Worm (Caenorhabditis elegans) whole organism, L4 larva: Measurements from ENCODE around the gene K12H6.9.

ENCODE experiments used
- F10B5.3 ChIP-seq: sonication (generic microtip); optimal IDR thresholded peaks from 2 replicates; lab custom pipeline; 2016; ENCODE audit warnings: mild to moderate bottlenecking, missing genetic modification characterization, missing compliant biosample characterization
- F37D6.2 ChIP-seq: sonication (generic microtip); optimal IDR thresholded peaks from 2 replicates; lab custom pipeline; 2016; ENCODE audit warnings: mild to moderate bottlenecking, missing genetic modification characterization, missing compliant biosample characterization
- F49E8.2 ChIP-seq: sonication (generic microtip); optimal IDR thresholded peaks from 2 replicates; lab custom pipeline; 2016; ENCODE audit warnings: missing compliant biosample characterization, mild to moderate bottlenecking, missing genetic modification characterization, borderline replicate concordance
- R02D3.7 ChIP-seq: fragments of 150-350 bp; sonication (generic microtip); optimal IDR thresholded peaks from 3 replicates; lab custom pipeline; 2014; ENCODE audit warnings: missing biosample characterization, missing genetic modification characterization
- Y48G9A.11 ChIP-seq: fragments of 200-800 bp; sonication (Bioruptor generic); IDR thresholded peaks from 2 replicates; pipeline ENCODE4 v1.3.6; 2022; ENCODE audit warnings: missing genetic modification reagents, missing genetic modification characterization, missing compliant biosample characterization
- ZK337.2 ChIP-seq: fragments of 200-800 bp; sonication (Bioruptor generic); IDR thresholded peaks from 2 replicates; pipeline ENCODE4 v1.3.6; 2022; ENCODE audit warnings: missing genetic modification reagents, missing genetic modification characterization, missing compliant biosample characterization
- aha-1 ChIP-seq: fragments of 150-350 bp; peaks from one replicate; lab custom pipeline; 2014; ENCODE audit warnings: missing biosample characterization, missing genetic modification characterization
- ama-1 ChIP-seq: fragments of 150-350 bp; optimal IDR thresholded peaks from 2 replicates; lab custom pipeline; 2014; ENCODE audit warnings: inconsistent platforms, mixed read lengths
- arid-1 ChIP-seq: fragments of 200-800 bp; sonication (Bioruptor generic); conservative IDR thresholded peaks from 2 replicates; pipeline ENCODE4 v1.3.6; 2022; ENCODE audit warnings: missing genetic modification reagents, missing genetic modification characterization, missing compliant biosample characterization
- attf-4 ChIP-seq: sonication (generic microtip); optimal IDR thresholded peaks from 3 replicates; lab custom pipeline; 2017; ENCODE audit warnings: missing biosample characterization, missing genetic modification characterization
- ceh-20 ChIP-seq: fragments of 200-800 bp; sonication (Bioruptor generic); IDR thresholded peaks from 2 replicates; pipeline ENCODE4 v1.3.6; 2022; ENCODE audit warnings: missing genetic modification reagents, missing genetic modification characterization, missing compliant biosample characterization
- ceh-28 ChIP-seq: fragments of 150-350 bp; optimal IDR thresholded peaks from 2 replicates; lab custom pipeline; 2014; ENCODE audit warnings: missing biosample characterization, missing genetic modification reagents, missing genetic modification characterization
- ceh-62 ChIP-seq: sonication (generic microtip); optimal IDR thresholded peaks from 2 replicates; lab custom pipeline; 2017; ENCODE audit warnings: missing biosample characterization, missing genetic modification characterization
- daf-16 ChIP-seq, 3 experiments: sonication (generic microtip); optimal IDR thresholded peaks; 2 replicates each; lab custom pipeline; 2016 to 2017; ENCODE audit warnings: missing genetic modification characterization in 3 of 3, missing genetic modification reagents in 3 of 3, mild to moderate bottlenecking in 2 of 3, missing compliant biosample characterization in 2 of 3, missing biosample characterization in 1 of 3, moderate library complexity in 1 of 3
- dmd-6 ChIP-seq: fragments of 200-800 bp; sonication (Bioruptor generic); IDR thresholded peaks from 2 replicates; pipeline ENCODE4 v1.3.6; 2022; ENCODE audit warnings: missing genetic modification reagents, missing genetic modification characterization, missing compliant biosample characterization
- egl-43 ChIP-seq: fragments of 200-800 bp; sonication (Bioruptor generic); IDR thresholded peaks from 2 replicates; pipeline ENCODE4 v1.3.6; 2022; ENCODE audit warnings: missing genetic modification reagents, missing genetic modification characterization, missing compliant biosample characterization
- fkh-10 ChIP-seq: fragments of 150-350 bp; optimal IDR thresholded peaks from 2 replicates; lab custom pipeline; 2014; ENCODE audit warnings: missing biosample characterization, missing genetic modification reagents, missing genetic modification characterization
- hif-1 ChIP-seq, 2 experiments: sonication (generic microtip); optimal IDR thresholded peaks; 2 replicates each; lab custom pipeline; 2016 to 2017; ENCODE audit warnings: missing compliant biosample characterization in 2 of 2, missing genetic modification characterization in 2 of 2, missing genetic modification reagents in 2 of 2, missing genotype in 2 of 2, mild to moderate bottlenecking in 1 of 2
- hlh-11 ChIP-seq: fragments of 200-800 bp; sonication (Bioruptor generic); optimal IDR thresholded peaks from 2 replicates; lab custom pipeline; 2018; ENCODE audit warnings: mild to moderate bottlenecking, missing genetic modification characterization, missing compliant biosample characterization
- hlh-30 ChIP-seq: sonication (generic microtip); optimal IDR thresholded peaks from 2 replicates; lab custom pipeline; 2017; ENCODE audit warnings: antibody characterized with exemption, mild to moderate bottlenecking, missing genetic modification characterization, missing compliant biosample characterization; ENCODE audit not compliant: insufficient read depth
- lin-29 ChIP-seq: fragments of 200-800 bp; sonication (Bioruptor generic); IDR thresholded peaks from 2 replicates; pipeline ENCODE4 v1.3.6; 2022; ENCODE audit warnings: missing genetic modification reagents, missing genetic modification characterization, missing compliant biosample characterization
- madf-9 ChIP-seq: fragments of 200-800 bp; sonication (Bioruptor generic); conservative IDR thresholded peaks from 2 replicates; pipeline ENCODE4 v1.3.6; 2022; ENCODE audit warnings: missing genetic modification reagents, missing genetic modification characterization, missing compliant biosample characterization
- mdt-29 ChIP-seq: fragments of 200-800 bp; sonication (Bioruptor generic); IDR thresholded peaks from 2 replicates; pipeline ENCODE4 v1.3.6; 2022; ENCODE audit warnings: missing genetic modification reagents, missing genetic modification characterization, missing compliant biosample characterization
- mep-1 ChIP-seq: fragments of 150-350 bp; sonication (generic microtip); optimal IDR thresholded peaks from 3 replicates; lab custom pipeline; 2014; ENCODE audit warnings: missing biosample characterization, missing genetic modification characterization
- mes-2 ChIP-seq: sonication (generic microtip); optimal IDR thresholded peaks from 2 replicates; lab custom pipeline; 2016; ENCODE audit warnings: missing genotype, mild to moderate bottlenecking, missing genetic modification characterization, missing compliant biosample characterization; ENCODE audit not compliant: poor library complexity, severe bottlenecking
- nhr-10 ChIP-seq: fragments of 150-350 bp; optimal IDR thresholded peaks from 2 replicates; lab custom pipeline; 2014; ENCODE audit warnings: missing biosample characterization, missing genetic modification characterization
- nhr-102 ChIP-seq: sonication (generic microtip); optimal IDR thresholded peaks from 2 replicates; lab custom pipeline; 2016; ENCODE audit warnings: mild to moderate bottlenecking, missing genetic modification characterization, moderate library complexity, missing compliant biosample characterization
- nhr-25 ChIP-seq: sonication (generic microtip); optimal IDR thresholded peaks from 2 replicates; lab custom pipeline; 2017; ENCODE audit warnings: missing genetic modification characterization, mild to moderate bottlenecking, missing compliant biosample characterization, antibody characterized with exemption, moderate library complexity, borderline replicate concordance; ENCODE audit not compliant: insufficient read depth
- nhr-28 ChIP-seq: fragments of 150-350 bp; optimal IDR thresholded peaks from 2 replicates; lab custom pipeline; 2014; ENCODE audit warnings: missing biosample characterization, missing genetic modification characterization
- nhr-41 ChIP-seq: fragments of 200-800 bp; sonication (Bioruptor generic); IDR thresholded peaks from 2 replicates; pipeline ENCODE4 v1.3.6; 2022; ENCODE audit warnings: missing genetic modification reagents, missing genetic modification characterization, missing compliant biosample characterization
- nhr-42 ChIP-seq: fragments of 200-800 bp; sonication (Bioruptor generic); IDR thresholded peaks from 2 replicates; pipeline ENCODE4 v1.3.6; 2022; ENCODE audit warnings: missing genetic modification characterization, missing compliant biosample characterization
- nhr-6 ChIP-seq: fragments of 150-350 bp; optimal IDR thresholded peaks from 2 replicates; lab custom pipeline; 2014; ENCODE audit warnings: missing biosample characterization, missing genetic modification characterization
- nhr-77 ChIP-seq: fragments of 150-350 bp; optimal IDR thresholded peaks from 2 replicates; lab custom pipeline; 2014; ENCODE audit warnings: missing biosample characterization, missing genetic modification characterization
- php-3 ChIP-seq: fragments of 200-800 bp; sonication (Bioruptor generic); IDR thresholded peaks from 2 replicates; pipeline ENCODE4 v1.3.6; 2022; ENCODE audit warnings: missing genetic modification reagents, missing genetic modification characterization, missing compliant biosample characterization
- pqm-1 ChIP-seq: sonication (generic microtip); optimal IDR thresholded peaks from 2 replicates; lab custom pipeline; 2017; ENCODE audit warnings: missing biosample characterization, missing genetic modification characterization
- skn-1 ChIP-seq: fragments of 150-350 bp; optimal IDR thresholded peaks from 2 replicates; lab custom pipeline; 2014; ENCODE audit warnings: missing biosample characterization, missing genetic modification characterization
- snpc-1.2 ChIP-seq: fragments of 200-800 bp; sonication (Bioruptor generic); IDR thresholded peaks from 2 replicates; pipeline ENCODE4 v1.3.6; 2022; ENCODE audit warnings: missing genetic modification reagents, missing genetic modification characterization, missing compliant biosample characterization
- tra-1 ChIP-seq: fragments of 200-800 bp; sonication (Bioruptor generic); IDR thresholded peaks from 2 replicates; pipeline ENCODE4 v1.3.6; 2022; ENCODE audit warnings: missing genetic modification reagents, missing genetic modification characterization, missing compliant biosample characterization
- unc-130 ChIP-seq: sonication (generic microtip); optimal IDR thresholded peaks from 2 replicates; lab custom pipeline; 2016; ENCODE audit warnings: missing genetic modification reagents, missing genetic modification characterization, missing compliant biosample characterization
- vab-7 ChIP-seq: fragments of 200-800 bp; sonication (Bioruptor generic); IDR thresholded peaks from 2 replicates; pipeline ENCODE4 v1.3.6; 2022; ENCODE audit warnings: missing genetic modification reagents, missing genetic modification characterization, missing compliant biosample characterization
- zag-1 ChIP-seq: fragments of 150-350 bp; optimal IDR thresholded peaks from 2 replicates; lab custom pipeline; 2014; ENCODE audit warnings: missing biosample characterization, missing genetic modification characterization
- zfp-2 ChIP-seq: sonication (generic microtip); optimal IDR thresholded peaks from 2 replicates; lab custom pipeline; 2016; ENCODE audit warnings: mild to moderate bottlenecking, missing genetic modification characterization, missing compliant biosample characterization

Gene K12H6.9

DNA sequence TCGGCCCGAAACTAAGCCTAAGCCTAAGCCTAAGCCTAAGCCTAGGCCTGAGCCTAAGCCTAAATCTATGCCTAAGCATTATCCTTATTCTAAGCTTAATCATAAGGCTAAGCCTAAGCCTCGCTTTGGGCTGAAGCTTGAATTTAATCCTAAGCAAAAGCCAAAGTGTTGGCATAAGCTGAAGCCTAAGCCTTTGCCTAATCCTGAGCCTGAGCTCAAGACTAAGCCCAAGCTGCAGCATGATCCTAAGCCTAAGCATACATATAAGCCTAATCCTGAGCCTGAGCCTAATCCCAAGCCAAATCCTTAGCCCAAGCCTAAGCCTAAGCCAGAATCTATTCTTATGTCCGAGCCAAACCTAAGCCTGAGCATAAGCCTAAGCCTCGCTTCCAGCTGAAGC is 22.3 kb downstream of the K12H6.9 start:
- no peak for TF ChIP-seq nhr-41 (GFP tag; lab: Robert Waterston, UW)
- no peak for TF ChIP-seq aha-1 (tag; lab: Kevin White, UChicago)
- TF ChIP-seq F49E8.2 (tag; lab: Kevin White, UChicago) = no peak
- no peak for TF ChIP-seq mes-2
- no peak for TF ChIP-seq mep-1 (tag; lab: Kevin White, UChicago)
- TF ChIP-seq egl-43 = no peak
- TF ChIP-seq php-3 (GFP tag; lab: Robert Waterston, UW) = no peak
- TF ChIP-seq nhr-77 (tag; lab: Kevin White, UChicago) = no peak
- no peak for TF ChIP-seq F37D6.2 (tag; lab: Kevin White, UChicago)
- TF ChIP-seq F10B5.3 (tag; lab: Kevin White, UChicago) = no peak
- TF ChIP-seq Y48G9A.11 (GFP tag; lab: Robert Waterston, UW) = no peak
- TF ChIP-seq mdt-29 (GFP tag; lab: Robert Waterston, UW) = no peak
- TF ChIP-seq ZK337.2 (GFP tag; lab: Robert Waterston, UW) = no peak
- no peak for TF ChIP-seq pqm-1

DNA sequence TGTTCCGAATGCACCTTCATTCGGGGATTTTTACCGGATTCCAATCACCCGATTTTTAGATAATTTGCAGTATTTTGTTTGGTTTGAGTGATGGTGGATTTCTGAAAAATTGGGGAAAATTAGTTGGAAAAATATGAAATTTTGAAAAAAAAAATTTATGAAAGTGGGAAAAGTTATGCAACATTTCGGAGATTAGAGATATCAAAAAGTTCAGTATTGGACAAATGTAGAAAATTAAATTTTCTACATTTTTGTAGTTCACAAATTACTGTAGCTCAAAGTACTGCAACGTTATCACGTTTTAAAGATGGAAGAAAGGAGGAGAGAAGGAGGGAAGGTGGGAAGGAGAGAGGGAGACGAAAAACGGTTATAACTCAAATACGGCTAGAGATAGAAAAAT is 28.3 kb downstream of the K12H6.9 start, which contains the start of gene ptc-3:
Gene ptc-3 (minus strand): TSS at position 101 of the 400 bp plus-strand sequence.
- TF ChIP-seq lin-29 (GFP tag; lab: Robert Waterston, UW) = no peak
- TF ChIP-seq madf-9 (GFP tag; lab: Robert Waterston, UW) = no peak
- TF ChIP-seq snpc-1.2 (GFP tag; lab: Robert Waterston, UW) = no peak
- TF ChIP-seq ceh-62 (tag; lab: Kevin White, UChicago) = no peak
- TF ChIP-seq tra-1 (GFP tag; lab: Robert Waterston, UW) = no peak
- TF ChIP-seq attf-4 = no peak
- TF ChIP-seq zag-1 (tag; lab: Kevin White, UChicago) = no peak
- no peak for TF ChIP-seq zfp-2 (tag; lab: Kevin White, UChicago)
- TF ChIP-seq mdt-29 (GFP tag; lab: Robert Waterston, UW) = no peak
- no peak for TF ChIP-seq nhr-42
- TF ChIP-seq F10B5.3 (tag; lab: Kevin White, UChicago) = no peak
- no peak for TF ChIP-seq egl-43
- TF ChIP-seq pqm-1 = no peak
- no peak for TF ChIP-seq skn-1 (tag; lab: Kevin White, UChicago)

DNA sequence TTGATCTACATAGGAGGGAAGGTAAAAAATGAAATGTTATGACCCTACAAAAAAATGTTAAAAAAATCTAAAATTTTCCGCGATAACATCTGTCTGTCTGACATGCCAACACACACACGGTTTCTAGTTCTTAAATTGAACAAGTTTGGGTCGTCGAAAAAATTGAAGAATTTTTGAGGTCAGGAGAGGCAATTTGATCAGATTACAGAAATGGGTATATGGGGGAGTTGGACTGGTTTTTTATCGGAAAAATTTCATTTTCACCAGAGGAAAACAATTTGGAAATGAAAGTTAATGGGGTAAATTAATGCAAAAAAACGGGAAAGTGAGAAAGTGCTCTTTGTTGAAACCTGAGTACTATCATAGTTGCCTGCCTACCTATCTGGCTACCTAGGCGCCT is 29.6 kb downstream of the K12H6.9 start:
- no peak for TF ChIP-seq Y48G9A.11 (GFP tag; lab: Robert Waterston, UW)
- TF ChIP-seq ceh-28 (tag; lab: Kevin White, UChicago) = no peak
- TF ChIP-seq nhr-10 (tag; lab: Kevin White, UChicago) = no peak
- no peak for TF ChIP-seq daf-16 (GFP tag; optimal IDR thresholded peaks at IDR 0.05; lab: Kevin White, UChicago)
- TF ChIP-seq daf-16 (tag; optimal IDR thresholded peaks at IDR 0.05; lab: Kevin White, UChicago) = no peak
- TF ChIP-seq dmd-6 (GFP tag; lab: Robert Waterston, UW) = no peak
- no peak for TF ChIP-seq nhr-6 (tag; lab: Kevin White, UChicago)
- TF ChIP-seq fkh-10 = no peak
- no peak for TF ChIP-seq R02D3.7 (tag; lab: Kevin White, UChicago)
- no peak for TF ChIP-seq ceh-20
- no peak for TF ChIP-seq vab-7 (GFP tag; lab: Robert Waterston, UW)
- no peak for TF ChIP-seq nhr-77 (tag; lab: Kevin White, UChicago)
- no peak for TF ChIP-seq mep-1 (tag; lab: Kevin White, UChicago)
- TF ChIP-seq unc-130 (GFP tag; lab: Kevin White, UChicago) = no peak
- no peak for TF ChIP-seq arid-1
- TF ChIP-seq mdt-29 (GFP tag; lab: Robert Waterston, UW) = no peak
- TF ChIP-seq ama-1 = no peak

DNA sequence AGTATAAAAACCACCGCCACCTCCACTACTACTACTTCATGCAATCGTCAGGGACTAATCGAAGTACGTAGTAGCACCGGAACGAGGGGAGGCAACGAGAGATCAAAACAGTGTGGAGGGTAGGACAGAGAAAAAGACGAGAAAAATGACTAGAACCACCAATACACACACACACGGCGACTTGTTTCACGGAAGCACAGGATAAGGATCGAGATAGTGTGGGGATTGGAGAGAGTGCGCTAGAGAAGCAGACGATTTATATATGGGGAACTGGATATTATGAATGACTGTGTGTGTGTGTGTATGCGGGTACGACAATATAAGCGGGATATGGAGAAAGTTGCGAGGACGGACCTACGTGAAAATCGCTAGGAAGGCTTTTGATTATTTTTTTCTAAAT is 30.6 kb downstream of the K12H6.9 start:
- TF ChIP-seq hlh-30 (tag; lab: Kevin White, UChicago) (peak; percentile 14), nhr-25 (tag; lab: Kevin White, UChicago) (peak; percentile 15), hif-1 (tag; optimal IDR thresholded peaks at IDR 0.05; lab: Kevin White, UChicago) (no peak), aha-1 (tag; lab: Kevin White, UChicago) (peak; percentile 14), zfp-2 (tag; lab: Kevin White, UChicago) (no peak), nhr-28 (tag; lab: Kevin White, UChicago) (peak; percentile 53), nhr-102 (tag; lab: Kevin White, UChicago) (no peak), hlh-11 (tag; lab: Kevin White, UChicago) (peak; percentile 52)
